Fruit fly (Drosophila melanogaster) whole organism, embryonic: Measurements from ENCODE around the gene CG10660.

Source experiments
- Bteb2 ChIP-seq: fragments of 200-800 bp; sonication (Bioruptor generic); optimal IDR thresholded peaks from 2 replicates; lab custom pipeline; 2016; ENCODE audit warnings: missing biosample characterization, missing genetic modification characterization
- CG10959 ChIP-seq: fragments of 200-800 bp; sonication (Bioruptor generic); IDR thresholded peaks from 2 replicates; pipeline ENCODE4 v1.3.6; 2022; ENCODE audit warnings: missing biosample characterization, missing genetic modification characterization
- CG10979 ChIP-seq: fragments of 200-800 bp; sonication (Bioruptor generic); optimal IDR thresholded peaks from 2 replicates; lab custom pipeline; 2018; ENCODE audit warnings: missing biosample characterization, mild to moderate bottlenecking, missing genetic modification characterization, moderate library complexity
- CG11085 ChIP-seq: fragments of 200-800 bp; sonication (Bioruptor generic); IDR thresholded peaks from 2 replicates; pipeline ENCODE4 v1.3.6; 2022; ENCODE audit warnings: missing biosample characterization, missing genetic modification characterization
- CG11456 ChIP-seq: fragments of 200-800 bp; sonication (Bioruptor generic); IDR thresholded peaks from 3 replicates; pipeline ENCODE4 v1.3.6; 2022; ENCODE audit warnings: missing biosample characterization, missing genetic modification characterization
- CG11695 ChIP-seq: fragments of 200-800 bp; sonication (Bioruptor generic); IDR thresholded peaks from 3 replicates; pipeline ENCODE4 v1.3.6; 2022; ENCODE audit warnings: missing biosample characterization, missing genetic modification characterization
- CG12942 ChIP-seq: fragments of 200-800 bp; sonication (Bioruptor generic); optimal IDR thresholded peaks from 3 replicates; lab custom pipeline; 2016; ENCODE audit warnings: missing biosample characterization, missing genetic modification characterization
- CG14050 ChIP-seq: fragments of 200-800 bp; sonication (Bioruptor generic); IDR thresholded peaks from 3 replicates; pipeline ENCODE4 v1.3.6; 2022; ENCODE audit warnings: missing biosample characterization, missing genetic modification characterization
- CG14667 ChIP-seq: fragments of 200-800 bp; sonication (Bioruptor generic); IDR thresholded peaks from 2 replicates; pipeline ENCODE4 v1.3.6; 2022; ENCODE audit warnings: missing biosample characterization, missing genetic modification characterization
- CG17385 ChIP-seq: fragments of 200-800 bp; sonication (Bioruptor generic); optimal IDR thresholded peaks from 3 replicates; lab custom pipeline; 2018; ENCODE audit warnings: missing biosample characterization, mild to moderate bottlenecking, missing genetic modification characterization
- CG1792 ChIP-seq: fragments of 200-800 bp; sonication (Bioruptor generic); optimal IDR thresholded peaks from 2 replicates; lab custom pipeline; 2016; ENCODE audit warnings: missing biosample characterization, missing genetic modification characterization
- CG18476 ChIP-seq: fragments of 200-800 bp; sonication (Bioruptor generic); optimal IDR thresholded peaks from 2 replicates; lab custom pipeline; 2016; ENCODE audit warnings: missing biosample characterization, mild to moderate bottlenecking, missing genetic modification characterization
- CG2199 ChIP-seq: fragments of 200-800 bp; sonication (Bioruptor generic); IDR thresholded peaks from 3 replicates; pipeline ENCODE4 v1.3.6; 2022; ENCODE audit warnings: missing biosample characterization, missing genetic modification characterization
- CG31441 ChIP-seq: fragments of 200-800 bp; sonication (Bioruptor generic); IDR thresholded peaks from 2 replicates; pipeline ENCODE4 v1.3.6; 2022; ENCODE audit warnings: missing biosample characterization, missing genetic modification characterization
- CG32767 ChIP-seq: fragments of 200-800 bp; sonication (Bioruptor generic); IDR thresholded peaks from 2 replicates; pipeline ENCODE4 v1.3.6; 2022; ENCODE audit warnings: missing biosample characterization, missing genetic modification characterization
- CG4424 ChIP-seq: fragments of 200-800 bp; sonication (Bioruptor generic); optimal IDR thresholded peaks from 3 replicates; lab custom pipeline; 2016; ENCODE audit warnings: missing biosample characterization, missing genetic modification characterization
- CG6175 ChIP-seq: fragments of 200-800 bp; sonication (Bioruptor generic); IDR thresholded peaks from 3 replicates; pipeline ENCODE4 v1.3.6; 2022; ENCODE audit warnings: missing biosample characterization, missing genetic modification characterization
- CG7271 ChIP-seq: fragments of 200-800 bp; sonication (Bioruptor generic); optimal IDR thresholded peaks from 2 replicates; lab custom pipeline; 2018; ENCODE audit warnings: missing biosample characterization, mild to moderate bottlenecking, missing genetic modification characterization, moderate library complexity
- CG7745 ChIP-seq: fragments of 200-800 bp; sonication (Bioruptor generic); optimal IDR thresholded peaks from 2 replicates; lab custom pipeline; 2018; ENCODE audit warnings: missing biosample characterization, mild to moderate bottlenecking, missing genetic modification characterization, moderate library complexity
- CG8290 ChIP-seq, 3 experiments: fragments of 200-800 bp; sonication (Bioruptor generic); optimal IDR thresholded peaks; 2 replicates each; lab custom pipeline; 2016 to 2019; ENCODE audit warnings: missing biosample characterization in 3 of 3, missing genetic modification characterization in 3 of 3, mild to moderate bottlenecking in 2 of 3, moderate library complexity in 1 of 3
- CG8388 ChIP-seq: fragments of 200-800 bp; sonication (Bioruptor generic); optimal IDR thresholded peaks from 2 replicates; lab custom pipeline; 2019; ENCODE audit warnings: missing biosample characterization, mild to moderate bottlenecking, missing genetic modification characterization, moderate library complexity
- CG9727 ChIP-seq: fragments of 200-800 bp; sonication (Bioruptor generic); optimal IDR thresholded peaks from 3 replicates; lab custom pipeline; 2017; ENCODE audit warnings: missing biosample characterization, mild to moderate bottlenecking, missing genetic modification characterization
- Dfd ChIP-seq, 2 experiments: fragments of >200 bp; optimal IDR thresholded peaks; 2 replicates each; lab custom pipeline; 2017; ENCODE audit warnings: missing biosample characterization in 2 of 2, missing genetic modification characterization in 2 of 2
- Fer1 ChIP-seq: fragments of 200-800 bp; sonication (Bioruptor generic); optimal IDR thresholded peaks from 2 replicates; lab custom pipeline; 2017; ENCODE audit warnings: missing biosample characterization, mild to moderate bottlenecking, missing genetic modification characterization
- H2.0 ChIP-seq: fragments of 200-800 bp; sonication (Bioruptor generic); IDR thresholded peaks from 2 replicates; pipeline ENCODE4 v1.3.6; 2022; ENCODE audit warnings: missing biosample characterization, missing genetic modification characterization
- HLH4C ChIP-seq: fragments of 200-800 bp; sonication (Bioruptor generic); IDR thresholded peaks from 3 replicates; pipeline ENCODE4 v1.3.6; 2022; ENCODE audit warnings: missing biosample characterization, missing genetic modification characterization; ENCODE audit not compliant: partially characterized antibody
- HmgD ChIP-seq: fragments of 200-800 bp; sonication (Bioruptor generic); optimal IDR thresholded peaks from 3 replicates; lab custom pipeline; 2016; ENCODE audit warnings: missing biosample characterization, missing genetic modification characterization
- Hr3 ChIP-seq: fragments of 200-800 bp; sonication (Bioruptor generic); optimal IDR thresholded peaks from 3 replicates; lab custom pipeline; 2016; ENCODE audit warnings: missing biosample characterization, missing genetic modification characterization
- Myb ChIP-seq: fragments of 200-800 bp; sonication (Bioruptor generic); optimal IDR thresholded peaks from 2 replicates; lab custom pipeline; 2016; ENCODE audit warnings: missing biosample characterization, missing genetic modification characterization
- NFAT ChIP-seq: fragments of 200-800 bp; sonication (Bioruptor generic); IDR thresholded peaks from 2 replicates; pipeline ENCODE4 v1.3.6; 2022; ENCODE audit warnings: missing biosample characterization, missing genetic modification characterization
- Sry-β ChIP-seq: fragments of 200-800 bp; sonication (Bioruptor generic); optimal IDR thresholded peaks from 2 replicates; lab custom pipeline; 2018; ENCODE audit warnings: missing biosample characterization, mild to moderate bottlenecking, missing genetic modification characterization, moderate library complexity
- Taf1 ChIP-seq: fragments of 200-800 bp; sonication (Bioruptor generic); IDR thresholded peaks from 2 replicates; pipeline ENCODE4 v1.3.6; 2022; ENCODE audit warnings: missing biosample characterization, missing genetic modification characterization
- al ChIP-seq: fragments of 200-800 bp; sonication (Bioruptor generic); IDR thresholded peaks from 2 replicates; pipeline ENCODE4 v1.3.6; 2022; ENCODE audit warnings: missing biosample characterization, missing genetic modification characterization
- ato ChIP-seq: fragments of 200-800 bp; sonication (Bioruptor generic); IDR thresholded peaks from 2 replicates; pipeline ENCODE4 v1.3.6; 2022; ENCODE audit warnings: missing biosample characterization, missing genetic modification characterization; ENCODE audit not compliant: partially characterized antibody
- bowl ChIP-seq: fragments of 200-800 bp; sonication (Bioruptor generic); IDR thresholded peaks from 2 replicates; pipeline ENCODE4 v1.3.6; 2022; ENCODE audit warnings: missing biosample characterization, missing genetic modification characterization
- caup ChIP-seq: fragments of 200-800 bp; sonication (Bioruptor generic); optimal IDR thresholded peaks from 3 replicates; lab custom pipeline; 2017; ENCODE audit warnings: missing biosample characterization, mild to moderate bottlenecking, missing genetic modification characterization, moderate library complexity; ENCODE audit not compliant: severe bottlenecking
- chm ChIP-seq: fragments of 200-800 bp; sonication (Bioruptor generic); IDR thresholded peaks from 2 replicates; pipeline ENCODE4 v1.3.6; 2022; ENCODE audit warnings: missing biosample characterization, missing genetic modification characterization
- dmrt11E ChIP-seq: fragments of 200-800 bp; sonication (Bioruptor generic); optimal IDR thresholded peaks from 3 replicates; lab custom pipeline; 2018; ENCODE audit warnings: missing biosample characterization, mild to moderate bottlenecking, missing genetic modification characterization, moderate library complexity
- fru ChIP-seq: fragments of >200 bp; optimal IDR thresholded peaks from 2 replicates; lab custom pipeline; 2017
- gt ChIP-seq: fragments of 200-800 bp; sonication (Bioruptor generic); IDR thresholded peaks from 2 replicates; pipeline ENCODE4 v1.3.6; 2022; ENCODE audit warnings: missing biosample characterization, missing genetic modification characterization
- hth ChIP-seq: fragments of >200 bp; optimal IDR thresholded peaks from 2 replicates; lab custom pipeline; 2017; ENCODE audit warnings: inconsistent platforms
- inv ChIP-seq: fragments of 200-800 bp; sonication (Bioruptor generic); IDR thresholded peaks from 2 replicates; pipeline ENCODE4 v1.3.6; 2022; ENCODE audit warnings: missing biosample characterization, missing genetic modification characterization; ENCODE audit not compliant: partially characterized antibody
- kni ChIP-seq: fragments of 200-800 bp; sonication (Bioruptor generic); optimal IDR thresholded peaks from 3 replicates; lab custom pipeline; 2017; ENCODE audit warnings: mild to moderate bottlenecking, missing biosample characterization, missing genetic modification reagents, missing genetic modification characterization
- mirr ChIP-seq: fragments of 200-800 bp; sonication (Bioruptor generic); optimal IDR thresholded peaks from 3 replicates; lab custom pipeline; 2018; ENCODE audit warnings: missing biosample characterization, mild to moderate bottlenecking, missing genetic modification characterization
- mld ChIP-seq: fragments of 200-800 bp; sonication (Bioruptor generic); IDR thresholded peaks from 3 replicates; pipeline ENCODE4 v1.3.6; 2022; ENCODE audit warnings: missing biosample characterization, missing genetic modification characterization; ENCODE audit not compliant: partially characterized antibody
- stc ChIP-seq: fragments of 200-800 bp; sonication (Bioruptor generic); IDR thresholded peaks from 2 replicates; pipeline ENCODE4 v1.3.6; 2022; ENCODE audit warnings: missing biosample characterization, missing genetic modification characterization
- tgo ChIP-seq: fragments of 200-800 bp; sonication (Bioruptor generic); IDR thresholded peaks from 3 replicates; pipeline ENCODE4 v1.3.6; 2022; ENCODE audit warnings: missing biosample characterization, missing genetic modification characterization
- vnd ChIP-seq: fragments of 200-800 bp; sonication (Bioruptor generic); IDR thresholded peaks from 3 replicates; pipeline ENCODE4 v1.3.6; 2022; ENCODE audit warnings: missing biosample characterization, missing genetic modification characterization; ENCODE audit not compliant: partially characterized antibody
- wdn ChIP-seq: fragments of 200-800 bp; sonication (Bioruptor generic); IDR thresholded peaks from 2 replicates; pipeline ENCODE4 v1.3.6; 2022; ENCODE audit warnings: missing biosample characterization, missing genetic modification characterization
- zf30C ChIP-seq: fragments of 200-800 bp; sonication (Bioruptor generic); optimal IDR thresholded peaks from 3 replicates; lab custom pipeline; 2018; ENCODE audit warnings: missing biosample characterization, mild to moderate bottlenecking, missing genetic modification characterization

Gene CG10660

DNA sequence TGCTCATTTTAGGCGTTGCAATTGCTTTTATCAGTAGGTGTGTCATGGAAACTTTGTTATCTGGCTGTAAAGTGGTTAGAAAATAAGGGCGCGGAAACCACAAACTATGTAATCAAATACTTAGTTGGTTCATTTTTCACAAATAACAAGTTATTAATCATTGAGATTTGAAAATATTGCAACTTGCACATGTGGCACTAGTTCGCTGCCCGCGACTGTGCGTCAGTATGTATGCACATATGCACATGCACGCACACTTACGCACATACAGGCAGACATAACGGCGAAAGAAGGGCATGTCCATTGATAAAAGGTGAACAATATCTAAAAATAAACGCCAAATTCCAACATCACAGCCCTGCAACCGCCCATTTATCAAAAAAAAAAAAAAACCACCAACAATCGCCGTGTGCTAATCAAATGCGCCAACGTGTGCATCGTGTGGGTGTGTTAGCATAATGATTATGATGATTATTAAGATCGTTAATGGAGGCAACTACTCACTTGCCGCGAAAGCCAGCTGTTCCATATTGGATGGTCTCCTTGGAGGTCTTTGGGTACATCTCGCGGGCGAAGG, 39.0 kb upstream of the CG10660 start (continued):
- TF ChIP-seq CG18476 (GFP tag; lab: Kevin White, UChicago) = no peak
- TF ChIP-seq ato (GFP tag; lab: Robert Waterston, UW) = no peak
- no peak for TF ChIP-seq vnd
- no peak for TF ChIP-seq CG7271 (tag; lab: Kevin White, UChicago)
- TF ChIP-seq CG10979 (tag; lab: Kevin White, UChicago) = peak; percentile 59
- TF ChIP-seq Fer1 (GFP tag; lab: Kevin White, UChicago) = no peak
- TF ChIP-seq CG10959 (GFP tag; lab: Robert Waterston, UW) = no peak
- no peak for TF ChIP-seq bowl (GFP tag; lab: Robert Waterston, UW)
- no peak for TF ChIP-seq HmgD
- TF ChIP-seq mirr (GFP tag; lab: Kevin White, UChicago) = no peak
- TF ChIP-seq CG11456 (GFP tag; lab: Robert Waterston, UW) = peak; percentile 70; the same call in 2 of the 3 replicates
- TF ChIP-seq CG11085 (GFP tag; lab: Robert Waterston, UW) = no peak
- peak; percentile 19 for TF ChIP-seq caup (GFP tag; lab: Kevin White, UChicago)
- TF ChIP-seq Dfd (GFP tag; optimal IDR thresholded peaks at IDR 0.05; lab: Kevin White, UChicago) = no peak
- TF ChIP-seq CG4424 (GFP tag; lab: Kevin White, UChicago) = peak; percentile 60
- TF ChIP-seq CG9727 (GFP tag; lab: Kevin White, UChicago) = peak; percentile 29
- no peak for TF ChIP-seq al (GFP tag; lab: Robert Waterston, UW)
- no peak for TF ChIP-seq hth (lab: Kevin White, UChicago)
- peak; percentile 22; the same call in 1 of the 2 replicates for TF ChIP-seq wdn (GFP tag; lab: Robert Waterston, UW)
- TF ChIP-seq CG12942 = peak; percentile 9
- peak; percentile 14; the same call in 1 of the 3 replicates for TF ChIP-seq CG6175 (GFP tag; lab: Robert Waterston, UW)
- TF ChIP-seq Sry-β (GFP tag; lab: Kevin White, UChicago) = no peak
- TF ChIP-seq Hr3 (GFP tag; lab: Kevin White, UChicago) = peak; percentile 10
- TF ChIP-seq CG1792 (GFP tag; lab: Kevin White, UChicago) = peak; percentile 7
- peak; percentile 47 for TF ChIP-seq CG11695
- TF ChIP-seq chm (GFP tag; lab: Robert Waterston, UW) = peak; percentile 54; the same call in 1 of the 2 replicates
- TF ChIP-seq CG31441 (GFP tag; lab: Robert Waterston, UW) = peak; percentile 67; the same call in 1 of the 2 replicates
- TF ChIP-seq CG32767 (GFP tag; lab: Robert Waterston, UW) = peak; percentile 58; the same call in 1 of the 2 replicates
- TF ChIP-seq zf30C = no peak
- TF ChIP-seq inv (GFP tag; lab: Robert Waterston, UW) = no peak
- 0 out of 2 replicates have a peak, but pooled peaks have one; percentile 25 for TF ChIP-seq H2.0 (GFP tag; lab: Robert Waterston, UW)
- peak; percentile 42 for TF ChIP-seq dmrt11E (tag; lab: Kevin White, UChicago)
- peak; percentile 52 for TF ChIP-seq CG17385 (GFP tag; lab: Kevin White, UChicago)
- no peak for TF ChIP-seq mld (GFP tag; lab: Robert Waterston, UW)
- TF ChIP-seq tgo = peak; percentile 34; the same call in 2 of the 3 replicates
- no peak for TF ChIP-seq CG7745 (tag; lab: Kevin White, UChicago)
- TF ChIP-seq CG2199 = no peak
- no peak for TF ChIP-seq kni
- no peak for TF ChIP-seq Myb (GFP tag; lab: Kevin White, UChicago)
- 0 out of 2 replicates have a peak, but pooled peaks have one; percentile 7 for TF ChIP-seq Taf1 (GFP tag; lab: Robert Waterston, UW)
- peak; percentile 41; the same call in 1 of the 2 replicates for TF ChIP-seq CG14667 (GFP tag; lab: Robert Waterston, UW)
- TF ChIP-seq gt (GFP tag; lab: Robert Waterston, UW) = no peak
- TF ChIP-seq CG14050 (GFP tag; lab: Robert Waterston, UW) = peak; percentile 48; the same call in 1 of the 3 replicates
- TF ChIP-seq fru (lab: Kevin White, UChicago) = no peak
- 0 out of 2 replicates have a peak, but pooled peaks have one; percentile 50 for TF ChIP-seq stc (GFP tag; lab: Robert Waterston, UW)
- TF ChIP-seq HLH4C (GFP tag; lab: Robert Waterston, UW) = no peak
- TF ChIP-seq CG8290 (GFP tag; optimal IDR thresholded peaks at IDR 0.05; lab: Kevin White, UChicago) = no peak
- TF ChIP-seq CG8290 (tag; optimal IDR thresholded peaks at IDR 0.05; lab: Kevin White, UChicago) = no peak
- peak; percentile 37 for TF ChIP-seq CG8388
- peak; percentile 22 for TF ChIP-seq Bteb2 (GFP tag; lab: Kevin White, UChicago)
- no peak for TF ChIP-seq NFAT (GFP tag; lab: Robert Waterston, UW)
